Worm (Caenorhabditis elegans): ENCODE measurements around the gene suds-3.

suds-3 gene

DNA sequence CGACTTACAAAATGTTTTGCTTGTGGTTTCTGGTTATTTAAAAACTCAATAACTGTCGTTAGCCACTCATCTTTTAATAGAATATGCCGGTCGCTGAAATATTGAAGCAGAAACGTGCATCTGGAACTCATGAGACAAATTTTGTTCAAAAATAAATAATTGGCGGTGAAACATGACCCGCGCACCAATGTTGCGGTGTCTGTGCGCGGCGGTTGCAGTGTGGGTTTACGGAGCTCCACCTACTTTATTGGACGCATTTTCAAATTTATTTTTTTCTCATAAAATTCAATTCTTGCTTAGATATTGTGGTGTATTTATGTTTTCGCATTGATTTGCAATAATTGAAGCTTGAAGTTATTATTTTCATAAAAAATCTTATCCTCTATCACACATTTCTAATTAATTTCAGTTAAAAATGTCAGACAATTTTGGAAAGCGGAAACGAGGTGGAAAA, at the start of gene suds-3, which contains the start of gene rmh-2:
Gene suds-3, plus strand, starts transcription at position 404 of the 454 bp plus-strand sequence.
Gene rmh-2, minus strand, starts transcription at position 164 of the 454 bp plus-strand sequence.
- TF ChIP-seq ama-1 (optimal IDR thresholded peaks at IDR 0.05), result no peak
- TF ChIP-seq pes-1 (GFP tag; IDR thresholded peaks at IDR 0.05), result no peak
- peak; percentile 7 for TF ChIP-seq hmg-4 (GFP tag; optimal IDR thresholded peaks at IDR 0.05)
- TF ChIP-seq B0310.2 (tag; optimal IDR thresholded peaks at IDR 0.05), result no peak

DNA sequence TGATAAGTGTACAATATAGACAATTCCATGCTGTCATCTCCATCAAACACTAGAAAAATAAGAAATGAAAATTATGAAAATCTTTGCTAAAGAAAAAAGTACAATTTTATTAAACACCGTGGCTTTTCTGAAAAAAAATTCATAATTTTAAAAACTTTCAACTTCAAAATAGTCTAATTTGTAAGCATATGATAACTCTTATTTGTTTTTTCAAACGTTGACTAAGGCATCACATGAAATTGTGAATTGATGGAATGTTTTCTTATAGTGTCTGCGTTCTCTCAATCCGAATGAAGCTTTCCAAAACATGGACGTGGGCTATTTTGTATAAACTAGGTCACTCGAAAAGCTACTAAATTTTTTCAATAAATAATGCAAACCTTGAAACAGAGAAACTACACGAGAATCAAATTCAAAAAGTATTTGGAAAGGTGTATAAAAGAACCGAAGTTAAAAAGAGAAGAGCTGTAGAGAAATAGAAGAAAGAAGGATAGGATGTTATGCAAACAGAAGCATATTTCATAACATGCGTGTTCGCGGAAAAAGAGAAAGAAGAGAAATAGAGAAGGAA, 44.8 kb upstream of the suds-3 start, which contains the start of gene clp-9:
Gene clp-9, minus strand, starts transcription at position 51 of the 571 bp plus-strand sequence.
- TF ChIP-seq aly-1 (tag; optimal IDR thresholded peaks at IDR 0.05), result no peak
- TF ChIP-seq ceh-13 (GFP tag; optimal IDR thresholded peaks at IDR 0.05), result no peak
- TF ChIP-seq hmbx-1 (tag; optimal IDR thresholded peaks at IDR 0.05), result no peak
- no peak for TF ChIP-seq ets-7 (tag; optimal IDR thresholded peaks at IDR 0.05)
- no peak for TF ChIP-seq ceh-36 (tag; optimal IDR thresholded peaks at IDR 0.05)
- TF ChIP-seq B0310.2 (tag; optimal IDR thresholded peaks at IDR 0.05), result no peak
- no peak for TF ChIP-seq F13C5.2 (tag; optimal IDR thresholded peaks at IDR 0.05)
- no peak for TF ChIP-seq scrt-1 (GFP tag; IDR thresholded peaks at IDR 0.05)
- no peak for TF ChIP-seq sea-1 (GFP tag; conservative IDR thresholded peaks at IDR 0.05)
- TF ChIP-seq tra-4 (tag; optimal IDR thresholded peaks at IDR 0.05), result no peak
- TF ChIP-seq hmg-4 (GFP tag; optimal IDR thresholded peaks at IDR 0.05), result no peak
- no peak for TF ChIP-seq flt-1 (GFP tag; IDR thresholded peaks at IDR 0.05)
- TF ChIP-seq tbx-37 (GFP tag; conservative IDR thresholded peaks at IDR 0.05), result no peak
- no peak for TF ChIP-seq ama-1 (optimal IDR thresholded peaks at IDR 0.05)
- TF ChIP-seq pes-1 (GFP tag; IDR thresholded peaks at IDR 0.05), result no peak
- no peak for TF ChIP-seq tbx-11 (GFP tag; IDR thresholded peaks at IDR 0.05)
- TF ChIP-seq hnd-1 (tag; optimal IDR thresholded peaks at IDR 0.05), result no peak

DNA sequence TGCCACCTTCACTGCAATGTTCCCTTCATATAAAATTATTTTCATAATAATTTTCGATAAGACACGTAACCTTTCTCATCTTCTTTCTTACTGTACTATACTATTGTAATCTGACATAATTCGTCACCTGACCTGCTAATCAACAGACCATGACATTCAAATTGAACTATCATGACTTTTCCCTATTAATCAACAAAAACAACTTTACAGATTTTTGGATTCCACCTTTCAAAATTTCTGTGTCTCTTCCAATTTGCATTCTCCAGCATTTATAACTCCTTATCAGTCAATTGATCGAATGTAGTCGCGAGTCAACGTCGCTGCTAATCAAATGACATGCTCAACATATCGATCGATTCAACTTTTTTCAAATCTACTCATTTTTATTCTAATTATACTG, 41.2 kb upstream of the suds-3 start, which contains the start of gene fshr-1:
Gene fshr-1, plus strand, starts transcription at position 209 of the 400 bp plus-strand sequence.
- TF ChIP-seq ceh-36 (tag; optimal IDR thresholded peaks at IDR 0.05) (no peak), B0310.2 (tag; optimal IDR thresholded peaks at IDR 0.05) (no peak), tra-4 (tag; optimal IDR thresholded peaks at IDR 0.05) (no peak), F13C5.2 (tag; optimal IDR thresholded peaks at IDR 0.05) (no peak), ama-1 (optimal IDR thresholded peaks at IDR 0.05) (no peak), hmg-4 (GFP tag; optimal IDR thresholded peaks at IDR 0.05) (no peak), scrt-1 (GFP tag; IDR thresholded peaks at IDR 0.05) (no peak), ceh-13 (GFP tag; optimal IDR thresholded peaks at IDR 0.05) (no peak), sea-1 (GFP tag; conservative IDR thresholded peaks at IDR 0.05) (no peak), hnd-1 (tag; optimal IDR thresholded peaks at IDR 0.05) (no peak), flt-1 (GFP tag; IDR thresholded peaks at IDR 0.05) (no peak), ets-7 (tag; optimal IDR thresholded peaks at IDR 0.05) (no peak), aly-1 (tag; optimal IDR thresholded peaks at IDR 0.05) (no peak), tbx-37 (GFP tag; conservative IDR thresholded peaks at IDR 0.05) (no peak), pes-1 (GFP tag; IDR thresholded peaks at IDR 0.05) (no peak), tbx-11 (GFP tag; IDR thresholded peaks at IDR 0.05) (no peak), hmbx-1 (tag; optimal IDR thresholded peaks at IDR 0.05) (no peak)

DNA sequence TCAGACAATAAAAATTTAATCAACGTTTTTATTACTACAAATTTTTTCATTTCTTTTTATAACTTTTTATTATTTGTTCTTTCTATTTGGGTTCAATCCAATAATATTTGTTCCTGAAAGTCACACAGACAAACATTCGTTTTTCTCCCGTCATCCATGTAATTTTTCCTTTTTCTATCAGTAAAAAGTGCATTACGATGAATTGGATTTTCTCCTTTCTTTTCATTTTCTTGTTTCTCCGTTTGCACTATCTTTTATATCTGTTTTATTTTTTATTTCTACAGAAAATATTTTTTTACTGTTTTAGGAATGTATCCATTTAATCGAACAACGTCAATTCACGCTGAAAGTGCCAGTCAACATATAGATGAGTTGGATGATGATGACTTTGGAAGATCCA, 31.5 kb upstream of the suds-3 start, which contains the start of gene egl-47:
Gene egl-47, plus strand, starts transcription at position 301 of the 400 bp plus-strand sequence.
- TF ChIP-seq tra-4 (tag; optimal IDR thresholded peaks at IDR 0.05), result no peak
- TF ChIP-seq sea-1 (GFP tag; conservative IDR thresholded peaks at IDR 0.05), result no peak
- no peak for TF ChIP-seq F13C5.2 (tag; optimal IDR thresholded peaks at IDR 0.05)
- no peak for TF ChIP-seq hmg-4 (GFP tag; optimal IDR thresholded peaks at IDR 0.05)
- TF ChIP-seq flt-1 (GFP tag; IDR thresholded peaks at IDR 0.05), result no peak
- no peak for TF ChIP-seq ceh-36 (tag; optimal IDR thresholded peaks at IDR 0.05)
- TF ChIP-seq hnd-1 (tag; optimal IDR thresholded peaks at IDR 0.05), result no peak
- no peak for TF ChIP-seq B0310.2 (tag; optimal IDR thresholded peaks at IDR 0.05)

DNA sequence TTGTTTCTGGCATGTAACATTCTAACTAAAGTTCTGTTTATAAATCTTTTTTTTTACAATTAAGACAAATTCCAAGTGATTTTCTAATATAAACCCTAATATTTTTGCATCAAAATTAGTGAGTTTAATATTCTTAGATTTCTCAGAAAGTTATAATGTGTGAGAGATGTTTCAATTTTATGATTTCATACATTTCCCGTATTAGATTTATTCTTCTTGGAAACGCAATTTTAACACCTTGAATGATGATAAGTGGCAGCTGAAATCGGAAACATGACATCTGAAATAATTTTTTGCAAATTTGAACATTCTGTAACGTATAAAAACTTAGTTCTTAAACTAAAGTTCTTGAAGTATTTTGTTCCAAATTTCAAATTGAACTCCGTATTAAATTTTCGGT, 29.7 kb upstream of the suds-3 start:
- no peak for TF ChIP-seq pes-1 (GFP tag; IDR thresholded peaks at IDR 0.05)
- no peak for TF ChIP-seq ama-1 (optimal IDR thresholded peaks at IDR 0.05)
- no peak for TF ChIP-seq ets-7 (tag; optimal IDR thresholded peaks at IDR 0.05)
- no peak for TF ChIP-seq flt-1 (GFP tag; IDR thresholded peaks at IDR 0.05)
- TF ChIP-seq hmbx-1 (tag; optimal IDR thresholded peaks at IDR 0.05), result no peak
- no peak for TF ChIP-seq sea-1 (GFP tag; conservative IDR thresholded peaks at IDR 0.05)
- no peak for TF ChIP-seq scrt-1 (GFP tag; IDR thresholded peaks at IDR 0.05)
- TF ChIP-seq ceh-36 (tag; optimal IDR thresholded peaks at IDR 0.05), result no peak
- TF ChIP-seq tbx-11 (GFP tag; IDR thresholded peaks at IDR 0.05), result no peak

DNA sequence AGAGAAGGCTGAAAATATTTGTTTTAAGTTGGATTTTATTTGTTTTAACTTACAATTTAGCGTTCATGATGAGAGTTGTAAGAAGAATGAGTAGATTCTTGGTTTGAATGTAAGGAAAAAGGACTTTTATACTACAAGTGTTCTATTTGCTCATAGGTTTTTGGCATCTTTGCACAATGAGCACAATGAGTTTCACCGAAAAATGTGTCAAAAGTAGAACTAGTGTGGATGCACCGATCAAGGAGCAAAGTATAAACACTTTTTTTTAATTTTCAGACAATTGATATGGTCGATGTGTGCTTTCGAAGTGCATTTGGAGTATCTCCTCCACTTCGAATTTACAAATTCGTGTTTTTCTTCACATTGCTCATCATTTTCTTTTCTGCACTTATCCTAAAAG, 24.7 kb upstream of the suds-3 start, which contains the start of gene fipr-11:
Gene fipr-11, minus strand, starts transcription at position 101 of the 400 bp plus-strand sequence.
- TF ChIP-seq flt-1 (GFP tag; IDR thresholded peaks at IDR 0.05) (no peak), aly-1 (tag; optimal IDR thresholded peaks at IDR 0.05) (no peak), tra-4 (tag; optimal IDR thresholded peaks at IDR 0.05) (no peak), ets-7 (tag; optimal IDR thresholded peaks at IDR 0.05) (no peak), pes-1 (GFP tag; IDR thresholded peaks at IDR 0.05) (no peak), hmbx-1 (tag; optimal IDR thresholded peaks at IDR 0.05) (no peak), B0310.2 (tag; optimal IDR thresholded peaks at IDR 0.05) (no peak), ama-1 (optimal IDR thresholded peaks at IDR 0.05) (no peak), ceh-36 (tag; optimal IDR thresholded peaks at IDR 0.05) (no peak), hnd-1 (tag; optimal IDR thresholded peaks at IDR 0.05) (no peak), ceh-13 (GFP tag; optimal IDR thresholded peaks at IDR 0.05) (no peak), hmg-4 (GFP tag; optimal IDR thresholded peaks at IDR 0.05) (no peak), sea-1 (GFP tag; conservative IDR thresholded peaks at IDR 0.05) (no peak), tbx-37 (GFP tag; conservative IDR thresholded peaks at IDR 0.05) (no peak)

DNA sequence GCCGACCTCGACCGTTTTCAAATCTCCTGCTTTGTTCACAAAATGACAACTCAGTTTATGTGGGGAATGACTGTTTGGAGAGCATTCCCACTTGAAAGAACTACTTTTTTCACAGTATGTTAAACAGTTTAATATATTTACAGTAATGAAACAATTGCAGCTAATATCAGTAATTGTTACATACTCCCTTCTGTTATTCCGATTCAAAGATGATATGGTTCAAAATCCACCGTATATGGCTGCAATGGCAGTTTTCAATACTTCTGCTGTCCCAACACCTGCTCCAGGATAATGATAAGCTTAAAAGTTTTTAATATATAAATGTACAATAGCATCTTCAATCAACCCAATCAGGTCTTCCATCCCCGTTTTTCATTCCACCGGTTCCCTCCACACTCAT, 23.6 kb upstream of the suds-3 start:
- TF ChIP-seq tbx-11 (GFP tag; IDR thresholded peaks at IDR 0.05) (no peak), ama-1 (optimal IDR thresholded peaks at IDR 0.05) (no peak), tra-4 (tag; optimal IDR thresholded peaks at IDR 0.05) (no peak), tbx-37 (GFP tag; conservative IDR thresholded peaks at IDR 0.05) (no peak), hmg-4 (GFP tag; optimal IDR thresholded peaks at IDR 0.05) (no peak), hnd-1 (tag; optimal IDR thresholded peaks at IDR 0.05) (no peak), F13C5.2 (tag; optimal IDR thresholded peaks at IDR 0.05) (no peak), flt-1 (GFP tag; IDR thresholded peaks at IDR 0.05) (no peak), B0310.2 (tag; optimal IDR thresholded peaks at IDR 0.05) (no peak)
